Fruit fly (Drosophila melanogaster) whole organism, embryonic: ENCODE data around the gene CG14630.

Experiments used
- Asciz ChIP-seq: fragments of 200-800 bp; sonication (Bioruptor generic); optimal IDR thresholded peaks from 2 replicates; lab custom pipeline; 2017; ENCODE audit warnings: missing biosample characterization, mild to moderate bottlenecking, missing genetic modification characterization, missing genetic modification reagents
- CG10209 ChIP-seq: fragments of 200-800 bp; sonication (Bioruptor generic); optimal IDR thresholded peaks from 3 replicates; lab custom pipeline; 2017; ENCODE audit warnings: missing biosample characterization, mild to moderate bottlenecking, missing genetic modification characterization, missing genetic modification reagents
- CG13287 ChIP-seq: fragments of 200-800 bp; sonication (Bioruptor generic); IDR thresholded peaks from 2 replicates; pipeline ENCODE4 v1.3.6; 2022; ENCODE audit warnings: missing biosample characterization, missing genetic modification characterization; ENCODE audit not compliant: partially characterized antibody
- CG13775 ChIP-seq: fragments of 200-800 bp; sonication (Bioruptor generic); optimal IDR thresholded peaks from 3 replicates; lab custom pipeline; 2017; ENCODE audit warnings: missing biosample characterization, mild to moderate bottlenecking, missing genetic modification characterization
- CG14014 ChIP-seq: fragments of 200-800 bp; sonication (Bioruptor generic); IDR thresholded peaks from 2 replicates; pipeline ENCODE4 v1.3.6; 2022; ENCODE audit warnings: missing biosample characterization, missing genetic modification characterization
- CG14441 ChIP-seq: fragments of 200-800 bp; sonication (Bioruptor generic); IDR thresholded peaks from 2 replicates; pipeline ENCODE4 v1.3.6; 2022; ENCODE audit warnings: missing biosample characterization, missing genetic modification characterization
- CG15269 ChIP-seq: fragments of 200-800 bp; sonication (Bioruptor generic); optimal IDR thresholded peaks from 2 replicates; lab custom pipeline; 2018; ENCODE audit warnings: missing biosample characterization, mild to moderate bottlenecking, missing genetic modification characterization, moderate library complexity
- CG1603 ChIP-seq: fragments of 200-800 bp; sonication (Bioruptor generic); optimal IDR thresholded peaks from 2 replicates; lab custom pipeline; 2019; ENCODE audit warnings: missing biosample characterization, mild to moderate bottlenecking, missing genetic modification characterization, moderate library complexity
- CG17328 ChIP-seq: fragments of 200-800 bp; sonication (Bioruptor generic); IDR thresholded peaks from 2 replicates; pipeline ENCODE4 v1.3.6; 2022; ENCODE audit warnings: missing biosample characterization, missing genetic modification characterization
- CG2129 ChIP-seq: fragments of 200-800 bp; sonication (Bioruptor generic); IDR thresholded peaks from 2 replicates; pipeline ENCODE4 v1.3.6; 2022; ENCODE audit warnings: missing biosample characterization, missing genetic modification characterization; ENCODE audit not compliant: partially characterized antibody
- CG31224 ChIP-seq: fragments of 200-800 bp; sonication (Bioruptor generic); IDR thresholded peaks from 2 replicates; pipeline ENCODE4 v1.3.6; 2022; ENCODE audit warnings: missing biosample characterization, missing genetic modification characterization
- CG34224 ChIP-seq: fragments of 200-800 bp; sonication (Bioruptor generic); IDR thresholded peaks from 3 replicates; pipeline ENCODE4 v1.3.6; 2022; ENCODE audit warnings: missing biosample characterization, missing genetic modification characterization; ENCODE audit not compliant: partially characterized antibody
- CG4730 ChIP-seq: fragments of 200-800 bp; sonication (Bioruptor generic); IDR thresholded peaks from 2 replicates; pipeline ENCODE4 v1.3.6; 2022; ENCODE audit warnings: missing biosample characterization, missing genetic modification characterization
- CG6813 ChIP-seq: fragments of 200-800 bp; sonication (Bioruptor generic); optimal IDR thresholded peaks from 2 replicates; lab custom pipeline; 2017; ENCODE audit warnings: missing biosample characterization, missing genetic modification characterization, mild to moderate bottlenecking, moderate library complexity, missing genetic modification reagents
- CG7963 ChIP-seq: fragments of 200-800 bp; sonication (Bioruptor generic); IDR thresholded peaks from 3 replicates; pipeline ENCODE4 v1.3.6; 2022; ENCODE audit warnings: missing biosample characterization, missing genetic modification characterization; ENCODE audit not compliant: partially characterized antibody
- CG8290 ChIP-seq, 3 experiments: fragments of 200-800 bp; sonication (Bioruptor generic); optimal IDR thresholded peaks; 2 replicates each; lab custom pipeline; 2016 to 2019; ENCODE audit warnings: missing biosample characterization in 3 of 3, missing genetic modification characterization in 3 of 3, mild to moderate bottlenecking in 2 of 3, moderate library complexity in 1 of 3
- CG8478 ChIP-seq: fragments of >200 bp; optimal IDR thresholded peaks from 2 replicates; lab custom pipeline; 2018
- CG9797 ChIP-seq: fragments of 200-800 bp; sonication (Bioruptor generic); optimal IDR thresholded peaks from 3 replicates; lab custom pipeline; 2018; ENCODE audit warnings: missing biosample characterization, mild to moderate bottlenecking, missing genetic modification characterization
- CrebB ChIP-seq: fragments of 200-800 bp; sonication (Bioruptor generic); optimal IDR thresholded peaks from 3 replicates; lab custom pipeline; 2018; ENCODE audit warnings: missing biosample characterization, mild to moderate bottlenecking, missing genetic modification characterization
- Ets65A ChIP-seq: fragments of 200-800 bp; sonication (Bioruptor generic); peaks from one replicate; lab custom pipeline; 2016; ENCODE audit warnings: missing biosample characterization, missing genetic modification characterization
- Gsc ChIP-seq: fragments of 200-800 bp; sonication (Bioruptor generic); IDR thresholded peaks from 2 replicates; pipeline ENCODE4 v1.3.6; 2022; ENCODE audit warnings: missing biosample characterization, missing genetic modification characterization
- HLHmδ ChIP-seq: fragments of 200-800 bp; sonication (Bioruptor generic); optimal IDR thresholded peaks from 2 replicates; lab custom pipeline; 2018; ENCODE audit warnings: missing biosample characterization, mild to moderate bottlenecking, missing genetic modification characterization, moderate library complexity
- Hey ChIP-seq: fragments of 200-800 bp; sonication (Bioruptor generic); optimal IDR thresholded peaks from 3 replicates; lab custom pipeline; 2018; ENCODE audit warnings: missing biosample characterization, mild to moderate bottlenecking, missing genetic modification characterization
- Hr51 ChIP-seq, 2 experiments: fragments of 200-800 bp; sonication (Bioruptor generic); optimal IDR thresholded peaks; 2 replicates in 1 of 2; 3 replicates in 1 of 2; lab custom pipeline; 2016 to 2018; ENCODE audit warnings: missing biosample characterization in 2 of 2, missing genetic modification characterization in 2 of 2, mild to moderate bottlenecking in 1 of 2, moderate library complexity in 1 of 2
- Hsf ChIP-seq: fragments of 200-800 bp; sonication (Bioruptor generic); optimal IDR thresholded peaks from 3 replicates; lab custom pipeline; 2016; ENCODE audit warnings: missing biosample characterization, missing genetic modification characterization
- Jarid2 ChIP-seq: fragments of 200-800 bp; sonication (Bioruptor generic); optimal IDR thresholded peaks from 3 replicates; lab custom pipeline; 2017; ENCODE audit warnings: mild to moderate bottlenecking, missing biosample characterization, missing genetic modification reagents, missing genetic modification characterization
- MBD-R2 ChIP-seq: fragments of 200-800 bp; sonication (Bioruptor generic); IDR thresholded peaks from 2 replicates; pipeline ENCODE4 v1.3.6; 2022; ENCODE audit warnings: missing biosample characterization, missing genetic modification characterization
- NfI ChIP-seq: fragments of 200-800 bp; sonication (Bioruptor generic); optimal IDR thresholded peaks from 3 replicates; lab custom pipeline; 2018; ENCODE audit warnings: missing biosample characterization, mild to moderate bottlenecking, missing genetic modification characterization, moderate library complexity
- Ptx1 ChIP-seq: fragments of 200-800 bp; sonication (Bioruptor generic); IDR thresholded peaks from 2 replicates; pipeline ENCODE4 v1.3.6; 2022; ENCODE audit warnings: missing biosample characterization, missing genetic modification characterization
- Side ChIP-seq: fragments of 200-800 bp; sonication (Bioruptor generic); optimal IDR thresholded peaks from 2 replicates; lab custom pipeline; 2016; ENCODE audit warnings: missing biosample characterization, missing genetic modification characterization
- Sin3A ChIP-seq: fragments of >200 bp; optimal IDR thresholded peaks from 2 replicates; lab custom pipeline; 2018
- ac ChIP-seq: fragments of 200-800 bp; sonication (Bioruptor generic); optimal IDR thresholded peaks from 3 replicates; lab custom pipeline; 2017; ENCODE audit warnings: missing biosample characterization, mild to moderate bottlenecking, missing genetic modification characterization
- amos ChIP-seq: fragments of 200-800 bp; sonication (Bioruptor generic); IDR thresholded peaks from 2 replicates; pipeline ENCODE4 v1.3.6; 2022; ENCODE audit warnings: missing biosample characterization, missing genetic modification characterization; ENCODE audit not compliant: partially characterized antibody
- ase ChIP-seq: fragments of 200-800 bp; sonication (Bioruptor generic); IDR thresholded peaks from 3 replicates; pipeline ENCODE4 v1.3.6; 2022; ENCODE audit warnings: missing biosample characterization, missing genetic modification characterization
- ato ChIP-seq: fragments of 200-800 bp; sonication (Bioruptor generic); IDR thresholded peaks from 2 replicates; pipeline ENCODE4 v1.3.6; 2022; ENCODE audit warnings: missing biosample characterization, missing genetic modification characterization; ENCODE audit not compliant: partially characterized antibody
- bbx ChIP-seq: fragments of 200-800 bp; sonication (Bioruptor generic); IDR thresholded peaks from 2 replicates; pipeline ENCODE4 v1.3.6; 2022; ENCODE audit warnings: missing biosample characterization, missing genetic modification characterization; ENCODE audit not compliant: partially characterized antibody
- bowl ChIP-seq: fragments of 200-800 bp; sonication (Bioruptor generic); IDR thresholded peaks from 2 replicates; pipeline ENCODE4 v1.3.6; 2022; ENCODE audit warnings: missing biosample characterization, missing genetic modification characterization
- br ChIP-seq: fragments of >200 bp; optimal IDR thresholded peaks from 2 replicates; lab custom pipeline; 2017
- dan ChIP-seq: fragments of 200-800 bp; sonication (Bioruptor generic); IDR thresholded peaks from 2 replicates; pipeline ENCODE4 v1.3.6; 2022; ENCODE audit warnings: missing biosample characterization, missing genetic modification characterization
- gfzf ChIP-seq: fragments of 200-800 bp; sonication (Bioruptor generic); optimal IDR thresholded peaks from 2 replicates; lab custom pipeline; 2016; ENCODE audit warnings: missing biosample characterization, mild to moderate bottlenecking, missing genetic modification characterization, moderate library complexity
- insv ChIP-seq, 2 experiments: fragments of 200-800 bp; sonication (Bioruptor generic); optimal IDR thresholded peaks; 3 replicates each; lab custom pipeline; 2016 to 2018; ENCODE audit warnings: missing biosample characterization in 2 of 2, missing genetic modification characterization in 2 of 2
- lab ChIP-seq: fragments of 200-800 bp; sonication (Bioruptor generic); optimal IDR thresholded peaks from 3 replicates; lab custom pipeline; 2017; ENCODE audit warnings: missing biosample characterization, missing genetic modification characterization, mild to moderate bottlenecking, moderate library complexity, missing genetic modification reagents
- lmd ChIP-seq: fragments of 200-800 bp; sonication (Bioruptor generic); IDR thresholded peaks from 2 replicates; pipeline ENCODE4 v1.3.6; 2022; ENCODE audit warnings: missing biosample characterization, missing genetic modification characterization
- lola ChIP-seq, 3 experiments: fragments of >200 bp in 2 of 3; fragments of 200-800 bp in 1 of 3; sonication (Bioruptor generic) in 1 of 3; optimal IDR thresholded peaks; 2 replicates each; lab custom pipeline; 2017 to 2019; ENCODE audit warnings: missing biosample characterization in 3 of 3, missing genetic modification characterization in 3 of 3, mild to moderate bottlenecking in 1 of 3, moderate library complexity in 1 of 3
- pb ChIP-seq: fragments of 200-800 bp; sonication (Bioruptor generic); optimal IDR thresholded peaks from 3 replicates; lab custom pipeline; 2016; ENCODE audit warnings: missing biosample characterization, missing genetic modification characterization
- ranshi ChIP-seq: fragments of 200-800 bp; sonication (Bioruptor generic); IDR thresholded peaks from 2 replicates; pipeline ENCODE4 v1.3.6; 2022; ENCODE audit warnings: missing biosample characterization, missing genetic modification characterization
- sens-2 ChIP-seq: fragments of 200-800 bp; sonication (Bioruptor generic); IDR thresholded peaks from 2 replicates; pipeline ENCODE4 v1.3.6; 2022; ENCODE audit warnings: missing biosample characterization, missing genetic modification characterization
- slbo ChIP-seq: fragments of 200-800 bp; sonication (Bioruptor generic); IDR thresholded peaks from 2 replicates; pipeline ENCODE4 v1.3.6; 2022; ENCODE audit warnings: missing biosample characterization, missing genetic modification characterization
- so ChIP-seq: fragments of 200-800 bp; sonication (Bioruptor generic); IDR thresholded peaks from 3 replicates; pipeline ENCODE4 v1.3.6; 2022; ENCODE audit warnings: missing biosample characterization, missing genetic modification characterization
- sqz ChIP-seq: fragments of 200-800 bp; sonication (Bioruptor generic); optimal IDR thresholded peaks from 3 replicates; lab custom pipeline; 2018; ENCODE audit warnings: missing biosample characterization, mild to moderate bottlenecking, missing genetic modification characterization
- toy ChIP-seq: fragments of 200-800 bp; sonication (Bioruptor generic); IDR thresholded peaks from 2 replicates; pipeline ENCODE4 v1.3.6; 2022; ENCODE audit warnings: missing biosample characterization, missing genetic modification characterization

Gene CG14630

dm6 chrX:1033066-1033465 is 1.8 kb downstream of the CG14630 start (continued):
- TF ChIP-seq sqz (no peak), ac (no peak), Hr51 (GFP tag; optimal IDR thresholded peaks at IDR 0.05; lab: Kevin White, UChicago) (no peak), ase (GFP tag; lab: Robert Waterston, UW) (no peak), CG4730 (GFP tag; lab: Robert Waterston, UW) (no peak), insv (GFP tag; optimal IDR thresholded peaks at IDR 0.05; lab: Kevin White, UChicago) (no peak), so (GFP tag; lab: Robert Waterston, UW) (no peak), CG34224 (peak; percentile 98), toy (GFP tag; lab: Robert Waterston, UW) (no peak), gfzf (peak; percentile 42), dan (no peak), CG14014 (GFP tag; lab: Robert Waterston, UW) (0 out of 2 replicates have a peak, but pooled peaks have one; percentile 12), CG31224 (GFP tag; lab: Robert Waterston, UW) (no peak), CrebB (no peak), CG1603 (tag; lab: Kevin White, UChicago) (peak; percentile 76), Hsf (GFP tag; lab: Kevin White, UChicago) (peak; percentile 16), lola (GFP tag; optimal IDR thresholded peaks at IDR 0.05; lab: Kevin White, UChicago) (no peak), CG13287 (GFP tag; lab: Robert Waterston, UW) (peak; percentile 98), slbo (GFP tag; lab: Robert Waterston, UW) (peak; percentile 72), amos (peak; percentile 100), CG13775 (no peak), Ptx1 (GFP tag; lab: Robert Waterston, UW) (peak; percentile 34; the same call in 1 of the 2 replicates), CG8478 (lab: Kevin White, UChicago) (no peak), CG7963 (GFP tag; lab: Robert Waterston, UW) (peak; percentile 99), CG8290 (GFP tag; optimal IDR thresholded peaks at IDR 0.05; lab: Kevin White, UChicago) (no peak), CG8290 (tag; optimal IDR thresholded peaks at IDR 0.05; lab: Kevin White, UChicago) (peak in 1 of 2 experiments; percentile 65), NfI (GFP tag; lab: Kevin White, UChicago) (no peak), Asciz (GFP tag; lab: Kevin White, UChicago) (no peak), lmd (GFP tag; lab: Robert Waterston, UW) (no peak), CG15269 (tag; lab: Kevin White, UChicago) (no peak), CG17328 (no peak), bbx (GFP tag; lab: Robert Waterston, UW) (peak; percentile 100), lab (GFP tag; lab: Kevin White, UChicago) (no peak), bowl (GFP tag; lab: Robert Waterston, UW) (no peak), CG6813 (GFP tag; lab: Kevin White, UChicago) (no peak), Side (GFP tag; lab: Kevin White, UChicago) (no peak), HLHmδ (GFP tag; lab: Kevin White, UChicago) (no peak), ranshi (GFP tag; lab: Robert Waterston, UW) (no peak), Ets65A (GFP tag; lab: Kevin White, UChicago) (no peak), Gsc (no peak), CG14441 (no peak), Jarid2 (GFP tag; lab: Kevin White, UChicago) (no peak), Hey (tag; lab: Kevin White, UChicago) (no peak), sens-2 (GFP tag; lab: Robert Waterston, UW) (no peak), CG9797 (GFP tag; lab: Kevin White, UChicago) (peak; percentile 28), MBD-R2 (GFP tag; lab: Robert Waterston, UW) (peak; percentile 72), br (lab: Kevin White, UChicago) (no peak), pb (GFP tag; lab: Kevin White, UChicago) (no peak), Sin3A (lab: Kevin White, UChicago) (peak; percentile 2), ato (GFP tag; lab: Robert Waterston, UW) (peak; percentile 97), CG10209 (GFP tag; lab: Kevin White, UChicago) (no peak), CG2129 (GFP tag; lab: Robert Waterston, UW) (peak; percentile 97)
